Fruit fly (Drosophila melanogaster) ovary, adult (tissue): ENCODE data around the gene Nlp.

Experiments
- CG17801 ChIP-seq: fragments of 200-800 bp; optimal IDR thresholded peaks from 2 replicates; lab custom pipeline; 2019; ENCODE audit warnings: missing biosample characterization, mild to moderate bottlenecking, missing genetic modification characterization, moderate library complexity; ENCODE audit not compliant: partially characterized antibody

Gene Nlp

dm6 chr3R:30038628-30039027 lies 34.0 kb downstream of the Nlp start, which contains the start of gene janB:
Gene janB, minus strand, starts transcription at chr3R:30038728.
- TF ChIP-seq CG17801 (GFP tag; lab: Kevin White, UChicago): no peak

- no peak for TF ChIP-seq CG17801 (GFP tag; lab: Kevin White, UChicago)
These were observed 34.9 kb downstream of the Nlp start, which contains the start of the genes janA, Sry-alpha and Sry-beta for dm6 chr3R:30039494-30039893. Gene janA, minus strand, starts transcription at chr3R:30039533. Gene Sry-alpha, plus strand, starts transcription at chr3R:30039719. Gene Sry-beta, plus strand, starts transcription at chr3R:30039719.

dm6 chr3R:30040879-30041278 lies 36.3 kb downstream of the Nlp start:
- TF ChIP-seq CG17801 (GFP tag; lab: Kevin White, UChicago): no peak

- peak; percentile 68 for TF ChIP-seq CG17801 (GFP tag; lab: Kevin White, UChicago)
These were observed 38.7 kb downstream of the Nlp start, which contains the start of gene Sry-delta for dm6 chr3R:30043139-30043744. Gene Sry-delta, plus strand, starts transcription at chr3R:30043341.

- peak; percentile 95 for TF ChIP-seq CG17801 (GFP tag; lab: Kevin White, UChicago)
These were observed 41.7 kb downstream of the Nlp start, which contains the start of the genes RpL32 and CG7943 for dm6 chr3R:30046029-30047001. Gene RpL32, minus strand, starts transcription at chr3R:30046161. Gene CG7943, plus strand, starts transcription at chr3R:30046470.

- no peak for TF ChIP-seq CG17801 (GFP tag; lab: Kevin White, UChicago)
These were observed 45.9 kb downstream of the Nlp start for dm6 chr3R:30050448-30050847.

- TF ChIP-seq CG17801 (GFP tag; lab: Kevin White, UChicago): no peak
These were observed 47.3 kb downstream of the Nlp start, which contains the start of gene CG15528 for dm6 chr3R:30051933-30052332. Gene CG15528, minus strand, starts transcription at chr3R:30052112.

dm6 chr3R:30052455-30053046 lies 48.0 kb downstream of the Nlp start, which contains the start of gene Jasper:
Gene Jasper, plus strand, starts transcription at chr3R:30052514.
- TF ChIP-seq CG17801 (GFP tag; lab: Kevin White, UChicago): peak; percentile 41

dm6 chr3R:30055915-30056544 lies 51.4 kb downstream of the Nlp start, which contains the start of the genes Rpp14b and spn-A:
Gene Rpp14b, plus strand, starts transcription at chr3R:30055957.
Gene spn-A, minus strand, starts transcription at chr3R:30056037.
- TF ChIP-seq CG17801 (GFP tag; lab: Kevin White, UChicago): peak; percentile 8

dm6 chr3R:30056592-30057135 lies 52.1 kb downstream of the Nlp start, which contains the start of the genes CG7950 and Rpp14a:
Gene CG7950, plus strand, starts transcription at chr3R:30056859.
Gene Rpp14a, plus strand, starts transcription at chr3R:30056859.
- TF ChIP-seq CG17801 (GFP tag; lab: Kevin White, UChicago): peak; percentile 90

dm6 chr3R:30058057-30058868 lies 53.7 kb downstream of the Nlp start, which contains the start of gene sima:
Gene sima, plus strand, starts transcription at chr3R:30058311.
- peak; percentile 12 for TF ChIP-seq CG17801 (GFP tag; lab: Kevin White, UChicago)

- no peak for TF ChIP-seq CG17801 (GFP tag; lab: Kevin White, UChicago)
These were observed 55.4 kb downstream of the Nlp start for dm6 chr3R:30059944-30060343.
